Worm (Caenorhabditis elegans): ENCODE measurements around the gene kdin-1.

The kdin-1 gene

ce11 chrIV:11094052-11094451, 55.6 kb downstream of the kdin-1 start:
- no peak for TF ChIP-seq nhr-25 (tag; optimal IDR thresholded peaks at IDR 0.05)
- no peak for TF ChIP-seq nhr-11 (tag; optimal IDR thresholded peaks at IDR 0.05)
- no peak for TF ChIP-seq ceh-16 (tag; optimal IDR thresholded peaks at IDR 0.05)
- no peak for TF ChIP-seq mdl-1 (tag; optimal IDR thresholded peaks at IDR 0.05)
- no peak for TF ChIP-seq nhr-237 (tag; optimal IDR thresholded peaks at IDR 0.05)
- no peak for TF ChIP-seq mml-1 (tag; optimal IDR thresholded peaks at IDR 0.05)
- TF ChIP-seq nhr-43 (tag; optimal IDR thresholded peaks at IDR 0.05; ENCODE audit: poor library complexity, severe bottlenecking) = no peak
- no peak for TF ChIP-seq ama-1 (optimal IDR thresholded peaks at IDR 0.05)
- no peak for TF ChIP-seq elt-1 (tag; optimal IDR thresholded peaks at IDR 0.05)
- no peak for TF ChIP-seq nhr-67 (tag; optimal IDR thresholded peaks at IDR 0.05)
- no peak for TF ChIP-seq elt-2 (tag; optimal IDR thresholded peaks at IDR 0.05)
- no peak for TF ChIP-seq jun-1 (tag; optimal IDR thresholded peaks at IDR 0.05)
- no peak for TF ChIP-seq lsy-12 (tag; optimal IDR thresholded peaks at IDR 0.05)
- no peak for TF ChIP-seq daf-12 (tag; optimal IDR thresholded peaks at IDR 0.05)
- no peak for TF ChIP-seq lin-15B (tag; optimal IDR thresholded peaks at IDR 0.05)
- no peak for TF ChIP-seq ceh-9 (tag; optimal IDR thresholded peaks at IDR 0.05)
- TF ChIP-seq snpc-4 (tag; optimal IDR thresholded peaks at IDR 0.05) = no peak

ce11 chrIV:11094974-11095373, 56.5 kb downstream of the kdin-1 start, which contains the start of gene M7.8:
Gene M7.8, minus strand, starts transcription at chrIV:11095085.
- peak; percentile 76 for TF ChIP-seq fkh-10 (GFP tag; optimal IDR thresholded peaks at IDR 0.05)
- TF ChIP-seq ztf-11 (tag; optimal IDR thresholded peaks at IDR 0.05) = no peak

Data from whole organism, L3 larva.